Fruit fly (Drosophila melanogaster) ovary, adult (tissue): Measurements from ENCODE around the gene slif.

Experiments used
- CG17801 ChIP-seq: fragments of 200-800 bp; optimal IDR thresholded peaks from 2 replicates; lab custom pipeline; 2019; ENCODE audit warnings: missing biosample characterization, mild to moderate bottlenecking, missing genetic modification characterization, moderate library complexity; ENCODE audit not compliant: partially characterized antibody

The slif gene

DNA sequence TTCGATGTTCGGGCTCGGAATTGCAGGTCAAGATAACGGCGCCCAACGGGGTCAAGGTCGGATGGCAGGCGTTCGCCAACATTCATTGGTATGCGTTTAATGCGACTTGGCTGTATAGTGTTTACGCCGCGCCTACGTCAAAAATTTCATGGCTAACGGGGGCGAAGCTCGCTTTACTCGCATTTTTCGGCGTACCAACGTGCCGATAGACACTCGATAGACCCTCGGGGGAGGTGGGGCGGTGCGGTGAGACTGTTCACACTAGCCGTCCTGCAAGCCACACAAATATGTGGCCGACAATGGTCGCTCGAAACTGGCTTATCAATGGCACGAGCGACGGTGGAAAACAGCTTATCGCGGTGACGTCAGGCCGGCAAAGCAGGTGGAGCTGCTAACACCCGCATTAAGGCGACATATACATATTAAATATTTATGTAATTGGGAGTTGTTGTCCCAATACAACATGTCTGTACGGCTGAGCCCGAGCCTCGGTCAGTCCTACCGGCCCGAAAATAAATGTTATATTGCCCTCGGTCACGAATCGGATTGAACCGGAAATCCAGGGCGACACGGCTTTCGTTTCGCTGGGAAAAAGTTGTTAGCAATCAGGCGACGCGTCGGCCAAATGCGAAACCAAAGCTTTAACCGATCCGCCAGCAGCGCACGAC is 7.9 kb downstream of the slif start:
- no peak for TF ChIP-seq CG17801 (GFP tag; lab: Kevin White, UChicago)

DNA sequence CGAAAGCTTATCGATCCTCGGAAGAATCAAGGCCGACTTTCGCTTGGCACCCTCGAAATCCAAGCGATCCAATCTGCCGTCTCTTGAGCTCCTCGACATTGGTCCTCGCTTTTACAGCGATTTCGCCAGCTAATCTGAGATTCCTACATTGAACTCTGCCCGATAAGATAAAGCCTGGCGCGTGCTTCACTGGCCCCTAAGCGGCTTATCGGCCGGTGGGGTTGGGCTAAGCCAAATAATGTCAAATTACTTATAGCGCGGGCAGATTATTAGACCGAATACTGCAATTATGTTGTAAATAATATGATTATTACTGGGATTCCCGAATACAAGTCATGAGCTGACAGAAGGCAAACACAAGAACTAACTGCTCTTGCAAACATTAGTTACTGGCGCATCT is 9.2 kb downstream of the slif start:
- no peak for TF ChIP-seq CG17801 (GFP tag; lab: Kevin White, UChicago)

DNA sequence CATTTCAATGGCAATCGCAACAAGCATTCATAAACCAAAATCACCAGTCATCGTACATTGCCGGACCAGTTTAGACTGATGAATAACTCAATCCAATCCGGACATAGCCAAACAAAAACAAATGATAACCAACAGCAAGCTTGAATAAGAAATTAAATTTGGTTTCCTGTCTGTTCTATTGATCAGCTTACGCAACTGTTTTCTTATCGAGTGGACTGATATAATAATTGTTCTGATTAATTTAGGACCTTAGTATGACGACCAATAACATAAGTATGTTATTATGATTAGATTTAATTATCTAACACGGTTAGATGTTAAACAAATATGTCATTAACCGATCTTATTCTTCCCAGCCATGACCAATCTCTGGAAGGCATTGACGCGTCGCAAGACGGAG is 10.2 kb downstream of the slif start:
- TF ChIP-seq CG17801 (GFP tag; lab: Kevin White, UChicago) = no peak

DNA sequence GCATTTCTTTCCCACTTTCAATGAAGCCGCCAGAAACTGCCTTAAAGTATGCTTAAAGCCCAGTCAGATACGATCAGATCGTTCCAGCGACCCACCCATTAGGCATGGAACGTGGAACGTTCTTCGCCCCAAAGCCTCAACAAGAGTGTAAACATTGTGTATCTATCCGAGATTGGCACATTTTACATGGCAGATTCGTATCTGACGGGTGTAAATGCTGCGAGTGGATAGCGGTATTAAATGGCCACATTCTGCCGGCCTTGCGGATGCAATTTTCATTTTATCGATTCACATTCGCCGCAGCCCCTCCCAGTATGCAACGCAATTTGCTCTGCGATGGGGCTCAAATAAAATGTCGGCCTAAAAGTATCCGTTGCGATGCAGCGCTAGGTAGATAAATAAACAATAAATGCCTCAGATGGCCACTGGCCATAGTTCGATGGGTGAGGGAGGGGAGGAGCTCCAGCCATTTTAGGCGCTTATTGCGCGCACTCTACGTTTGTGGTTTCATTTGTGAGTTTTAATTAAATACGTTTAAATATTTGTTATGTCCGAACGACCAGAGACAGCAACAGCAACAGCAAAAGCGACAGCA is 13.9 kb downstream of the slif start:
- TF ChIP-seq CG17801 (GFP tag; lab: Kevin White, UChicago) = no peak

DNA sequence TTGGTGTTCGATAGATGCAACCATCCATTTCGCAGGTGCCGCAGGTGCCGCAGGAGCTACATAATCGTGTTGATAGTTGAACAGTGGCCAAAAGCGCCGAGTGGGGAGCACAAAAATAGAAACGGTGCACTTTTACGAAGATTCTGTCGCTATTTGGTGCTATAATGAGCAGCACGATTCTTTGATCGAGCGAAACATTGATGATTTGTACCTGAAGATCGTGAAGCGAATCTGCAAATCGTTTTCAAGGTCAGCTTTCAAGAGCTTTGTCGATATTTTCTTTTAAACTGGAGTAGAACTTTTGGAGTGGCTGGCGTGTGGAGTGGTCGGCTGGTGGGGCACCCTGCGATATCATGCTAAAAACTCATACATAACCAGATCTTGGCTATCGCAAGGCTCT is 17.6 kb downstream of the slif start, which contains the start of gene CG11131:
TSS of gene CG11131 (plus strand) at position 301 of the 400 bp plus-strand sequence.
- no peak for TF ChIP-seq CG17801 (GFP tag; lab: Kevin White, UChicago)

DNA sequence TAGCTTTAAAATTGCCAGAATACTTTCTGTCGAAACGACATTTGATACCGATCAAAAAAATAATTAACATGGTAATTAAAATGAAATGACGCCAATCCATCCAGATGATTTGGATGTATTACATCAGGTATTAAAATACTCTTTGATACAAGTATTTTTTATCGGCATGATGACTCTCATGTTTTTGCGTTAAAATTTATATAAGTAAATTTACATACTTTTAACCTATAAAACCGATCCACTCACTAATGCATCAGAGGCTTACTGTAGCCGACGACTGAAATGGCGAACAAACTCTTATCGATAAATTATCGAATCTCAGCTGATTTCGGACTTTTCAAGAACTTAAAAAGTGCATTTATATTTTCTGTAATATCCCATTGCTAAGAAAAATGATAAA is 20.8 kb downstream of the slif start, which contains the start of gene BoYb:
TSS of gene BoYb (plus strand) at position 301 of the 400 bp plus-strand sequence.
- TF ChIP-seq CG17801 (GFP tag; lab: Kevin White, UChicago) = no peak

DNA sequence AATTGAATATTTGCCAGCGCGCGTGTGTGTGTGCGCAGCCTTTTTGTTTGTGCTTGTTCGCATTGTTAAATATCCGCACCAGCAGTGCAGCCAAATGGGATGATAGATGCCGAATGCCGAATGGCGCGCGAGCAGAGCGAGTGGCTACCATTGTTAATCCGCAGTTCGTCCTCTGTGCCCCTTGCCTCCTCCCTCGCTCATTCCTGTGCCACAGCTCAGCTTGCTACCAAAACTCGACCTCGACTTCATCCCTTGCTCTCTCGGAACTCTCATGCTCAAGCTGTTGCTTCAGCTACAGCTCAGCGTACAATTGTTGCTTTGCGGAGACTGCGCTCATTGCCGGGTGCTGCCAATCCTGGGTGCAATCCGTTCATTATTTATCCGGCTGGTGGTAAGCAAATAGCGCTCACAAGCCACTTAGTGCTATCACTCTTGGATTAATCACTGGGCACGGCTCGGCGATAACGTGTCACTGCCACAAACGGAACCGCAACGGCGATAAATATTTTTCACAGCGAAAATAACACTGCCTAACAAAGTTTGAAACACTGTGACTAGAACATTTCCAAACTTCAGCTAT is 28.6 kb downstream of the slif start:
- no peak for TF ChIP-seq CG17801 (GFP tag; lab: Kevin White, UChicago)

DNA sequence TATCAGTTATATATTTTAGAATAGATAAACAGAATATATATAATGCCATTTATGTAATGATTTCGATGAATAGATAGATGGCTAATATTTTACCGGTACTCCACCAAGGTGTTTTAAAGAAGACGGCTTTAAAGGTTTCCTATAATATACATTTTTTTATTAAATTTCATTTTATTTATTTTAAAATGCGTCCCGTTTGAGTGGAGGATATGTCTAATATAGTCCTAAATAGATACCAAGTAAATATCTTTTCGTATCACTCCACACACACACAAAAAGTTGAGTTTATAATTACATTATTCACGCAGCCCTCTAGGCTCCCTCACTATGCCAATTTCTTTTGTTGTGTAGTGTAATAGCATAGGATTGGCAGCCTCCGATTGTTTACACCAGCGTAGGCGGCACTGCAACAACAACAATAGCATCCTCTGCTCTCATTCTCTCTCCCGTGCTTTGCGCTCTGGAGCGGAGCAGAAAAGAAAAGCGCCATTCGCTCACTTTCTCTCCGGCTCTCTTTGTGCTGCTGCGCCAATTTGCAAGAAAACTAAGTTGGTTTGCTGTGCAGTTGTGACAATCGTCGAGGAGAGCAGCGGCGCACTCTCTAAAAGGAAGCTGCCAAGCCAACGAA is 29.2 kb downstream of the slif start, which contains the start of gene CG12768:
TSS of gene CG12768 (plus strand) at position 578 of the 628 bp plus-strand sequence.
- TF ChIP-seq CG17801 (GFP tag; lab: Kevin White, UChicago) = no peak

DNA sequence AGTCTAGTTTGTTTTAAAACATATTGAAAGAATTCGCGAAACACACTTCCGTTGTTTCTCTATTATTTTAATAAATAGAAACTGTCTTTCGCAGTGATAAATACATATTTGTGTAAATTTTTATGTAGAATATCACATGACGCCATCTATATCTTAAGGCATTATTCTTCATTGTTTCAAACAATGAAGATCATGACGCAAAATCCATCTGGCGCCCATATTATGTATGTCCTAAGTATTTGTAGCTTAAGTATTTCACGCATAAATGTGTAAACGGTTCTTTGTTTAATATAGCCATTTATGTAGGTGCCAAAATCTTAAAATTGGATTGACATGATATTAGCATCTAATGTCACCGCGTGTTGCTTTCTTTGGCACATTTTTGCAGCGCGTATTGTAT is 59.4 kb downstream of the slif start:
- no peak for TF ChIP-seq CG17801 (GFP tag; lab: Kevin White, UChicago)
